Worm (Caenorhabditis elegans) whole organism, young adult: ENCODE data around the gene C04G6.4.
A peak's percentile ranks its signal among the peaks of the same experiment; 100 is the strongest.

ENCODE experiments used
- B0261.1 ChIP-seq: sonication (generic microtip); optimal IDR thresholded peaks from 2 replicates; lab custom pipeline; 2016; ENCODE audit warnings: mild to moderate bottlenecking, missing genetic modification characterization, moderate library complexity, missing compliant biosample characterization
- F10E7.11 ChIP-seq: sonication (generic microtip); optimal IDR thresholded peaks from 2 replicates; lab custom pipeline; 2017; ENCODE audit warnings: mild to moderate bottlenecking, missing genetic modification characterization, moderate library complexity, missing compliant biosample characterization
- F57A8.1 ChIP-seq: fragments of 200-800 bp; sonication (Bioruptor generic); optimal IDR thresholded peaks from 2 replicates; lab custom pipeline; 2018; ENCODE audit warnings: mild to moderate bottlenecking, missing genetic modification characterization, moderate library complexity, missing compliant biosample characterization
- F57C9.4 ChIP-seq: sonication (generic microtip); optimal IDR thresholded peaks from 2 replicates; lab custom pipeline; 2017; ENCODE audit warnings: mild to moderate bottlenecking, missing genetic modification characterization, missing compliant biosample characterization
- K12H6.12 ChIP-seq: fragments of 200-800 bp; sonication (Bioruptor generic); optimal IDR thresholded peaks from 2 replicates; lab custom pipeline; 2018; ENCODE audit warnings: mild to moderate bottlenecking, missing genetic modification characterization, missing compliant biosample characterization
- Y79H2A.3 ChIP-seq: fragments of 200-800 bp; sonication (Bioruptor generic); conservative IDR thresholded peaks from 2 replicates; pipeline ENCODE4 v1.3.6; 2022; ENCODE audit warnings: missing genetic modification reagents, missing genetic modification characterization, missing compliant biosample characterization
- Y95B8A.8 ChIP-seq: fragments of 200-800 bp; sonication (Bioruptor generic); IDR thresholded peaks from 2 replicates; pipeline ENCODE4 v1.3.6; 2022; ENCODE audit warnings: missing genetic modification reagents, missing genetic modification characterization, missing compliant biosample characterization
- attf-5 ChIP-seq: fragments of 200-800 bp; sonication (Bioruptor generic); optimal IDR thresholded peaks from 2 replicates; lab custom pipeline; 2018; ENCODE audit warnings: mild to moderate bottlenecking, missing genetic modification characterization, missing compliant biosample characterization
- cebp-1 ChIP-seq, 2 experiments: fragments of 200-800 bp in 1 of 2; sonication (Bioruptor generic) in 1 of 2; sonication (generic microtip) in 1 of 2; IDR thresholded peaks in 1 of 2; optimal IDR thresholded peaks in 1 of 2; 2 replicates each; pipeline versions ENCODE4 v1.3.6 to Lab custom; 2017 to 2022; ENCODE audit warnings: missing compliant biosample characterization in 2 of 2, missing genetic modification characterization in 2 of 2, mild to moderate bottlenecking in 1 of 2, missing genetic modification reagents in 1 of 2, moderate library complexity in 1 of 2
- cebp-2 ChIP-seq: fragments of 200-800 bp; sonication (Bioruptor generic); IDR thresholded peaks from 2 replicates; pipeline ENCODE4 v1.3.6; 2022; ENCODE audit warnings: missing genetic modification characterization, missing compliant biosample characterization
- ceh-27 ChIP-seq: fragments of 200-800 bp; sonication (Bioruptor generic); optimal IDR thresholded peaks from 2 replicates; lab custom pipeline; 2018; ENCODE audit warnings: mild to moderate bottlenecking, missing genetic modification characterization, moderate library complexity, missing compliant biosample characterization
- dpff-1 ChIP-seq: sonication (generic microtip); optimal IDR thresholded peaks from 2 replicates; lab custom pipeline; 2017; ENCODE audit warnings: mild to moderate bottlenecking, missing genetic modification characterization, missing compliant biosample characterization
- egl-44 ChIP-seq: fragments of 200-800 bp; sonication (Bioruptor generic); IDR thresholded peaks from 2 replicates; pipeline ENCODE4 v1.3.6; 2022; ENCODE audit warnings: missing genetic modification reagents, missing genetic modification characterization, missing compliant biosample characterization
- egrh-3 ChIP-seq: fragments of 200-800 bp; sonication (Bioruptor generic); IDR thresholded peaks from 2 replicates; pipeline ENCODE4 v1.3.6; 2022; ENCODE audit warnings: missing genetic modification reagents, missing genetic modification characterization, missing compliant biosample characterization
- hmg-1.2 ChIP-seq: fragments of 200-800 bp; sonication (Bioruptor generic); IDR thresholded peaks from 2 replicates; pipeline ENCODE4 v1.3.6; 2022; ENCODE audit warnings: missing genetic modification reagents, missing genetic modification characterization, missing compliant biosample characterization
- mxl-1 ChIP-seq: sonication (generic microtip); optimal IDR thresholded peaks from 2 replicates; lab custom pipeline; 2016; ENCODE audit warnings: missing genetic modification characterization, missing compliant biosample characterization
- nhr-179 ChIP-seq: sonication (generic microtip); optimal IDR thresholded peaks from 2 replicates; lab custom pipeline; 2016; ENCODE audit warnings: mild to moderate bottlenecking, missing genetic modification characterization, missing compliant biosample characterization
- nhr-80 ChIP-seq: sonication (generic microtip); optimal IDR thresholded peaks from 2 replicates; lab custom pipeline; 2016; ENCODE audit warnings: missing genetic modification characterization, missing compliant biosample characterization
- pha-4 ChIP-seq: fragments of 150-350 bp; sonication (generic microtip); optimal IDR thresholded peaks from 2 replicates; lab custom pipeline; 2014; ENCODE audit warnings: missing biosample characterization, missing genetic modification reagents, missing genetic modification characterization
- repo-1 ChIP-seq: sonication (generic microtip); optimal IDR thresholded peaks from 2 replicates; lab custom pipeline; 2017; ENCODE audit warnings: mild to moderate bottlenecking, missing genetic modification characterization, missing compliant biosample characterization
- sea-2 ChIP-seq: fragments of 200-800 bp; sonication (Bioruptor generic); IDR thresholded peaks from 2 replicates; pipeline ENCODE4 v1.3.6; 2022; ENCODE audit warnings: missing genetic modification characterization, missing compliant biosample characterization
- snpc-3.4 ChIP-seq: sonication (generic microtip); optimal IDR thresholded peaks from 2 replicates; lab custom pipeline; 2017; ENCODE audit warnings: missing genetic modification characterization, mild to moderate bottlenecking, missing compliant biosample characterization, antibody characterized with exemption, moderate library complexity, missing genotype, missing genetic modification reagents
- tlf-1 ChIP-seq: fragments of 200-800 bp; sonication (Bioruptor generic); optimal IDR thresholded peaks from 2 replicates; lab custom pipeline; 2018; ENCODE audit warnings: mild to moderate bottlenecking, missing genetic modification characterization, missing compliant biosample characterization
- xnd-1 ChIP-seq: sonication (generic microtip); optimal IDR thresholded peaks from 2 replicates; lab custom pipeline; 2016; ENCODE audit warnings: missing genotype, missing genetic modification reagents, missing genetic modification characterization, missing compliant biosample characterization
- zfh-2 ChIP-seq: fragments of 200-800 bp; sonication (Bioruptor generic); conservative IDR thresholded peaks from 2 replicates; pipeline ENCODE4 v1.3.6; 2022; ENCODE audit warnings: missing genetic modification reagents, missing genetic modification characterization, missing compliant biosample characterization
- ztf-18 ChIP-seq: sonication (generic microtip); optimal IDR thresholded peaks from 2 replicates; lab custom pipeline; 2016; ENCODE audit warnings: missing genotype, mild to moderate bottlenecking, missing genetic modification characterization, missing compliant biosample characterization
- ztf-22 ChIP-seq: fragments of 200-800 bp; sonication (Bioruptor generic); optimal IDR thresholded peaks from 2 replicates; lab custom pipeline; 2018; ENCODE audit warnings: mild to moderate bottlenecking, missing genetic modification characterization, moderate library complexity, missing compliant biosample characterization
- ztf-25 ChIP-seq: fragments of 200-800 bp; sonication (Bioruptor generic); IDR thresholded peaks from 2 replicates; pipeline ENCODE4 v1.3.6; 2022; ENCODE audit warnings: missing genetic modification reagents, missing genetic modification characterization, missing compliant biosample characterization
- ztf-28 ChIP-seq: fragments of 200-800 bp; sonication (Bioruptor generic); IDR thresholded peaks from 2 replicates; pipeline ENCODE4 v1.3.6; 2022; ENCODE audit warnings: missing genetic modification reagents, missing genetic modification characterization, missing compliant biosample characterization
- ztf-3 ChIP-seq: fragments of 200-800 bp; sonication (Bioruptor generic); optimal IDR thresholded peaks from 2 replicates; lab custom pipeline; 2018; ENCODE audit warnings: mild to moderate bottlenecking, missing genetic modification characterization, missing compliant biosample characterization

The C04G6.4 gene

ce11 chrII:5099649-5100048 is 16.4 kb upstream of the C04G6.4 start, which contains the start of gene C04G6.6:
C04G6.6 (minus strand) TSS chrII:5099749.
- TF ChIP-seq ztf-3 (no peak), egl-44 (no peak), Y95B8A.8 (GFP tag; lab: Robert Waterston, UW) (no peak)

ce11 chrII:5099034-5099433 is 15.8 kb upstream of the C04G6.4 start:
- TF ChIP-seq sea-2, result no peak
- TF ChIP-seq dpff-1 (tag; lab: Kevin White, UChicago), result no peak
- TF ChIP-seq mxl-1, result no peak
- TF ChIP-seq tlf-1, result no peak
- no peak for TF ChIP-seq snpc-3.4 (tag; lab: Kevin White, UChicago)
- TF ChIP-seq F57C9.4 (tag; lab: Kevin White, UChicago), result no peak
- no peak for TF ChIP-seq nhr-80 (tag; lab: Kevin White, UChicago)
- no peak for TF ChIP-seq xnd-1
- no peak for TF ChIP-seq ztf-22 (GFP tag; lab: Kevin White, UChicago)
- TF ChIP-seq zfh-2, result no peak
- TF ChIP-seq F10E7.11 (tag; lab: Kevin White, UChicago), result no peak

ce11 chrII:5097463-5097862 is 14.2 kb upstream of the C04G6.4 start:
- peak; percentile 92 for TF ChIP-seq egrh-3 (GFP tag; lab: Robert Waterston, UW)

ce11 chrII:5093945-5094344 is 10.7 kb upstream of the C04G6.4 start, which contains the start of gene C04G6.13:
C04G6.13 (plus strand) TSS chrII:5094245.
- no peak for TF ChIP-seq cebp-1 (GFP tag; IDR thresholded peaks at IDR 0.05; lab: Robert Waterston, UW)
- TF ChIP-seq cebp-1 (tag; optimal IDR thresholded peaks at IDR 0.05; lab: Kevin White, UChicago), result no peak
- TF ChIP-seq F57A8.1 (GFP tag; lab: Kevin White, UChicago), result no peak
- TF ChIP-seq, all 124 proteins: peak for 0

- TF ChIP-seq ztf-25 (GFP tag; lab: Robert Waterston, UW) (no peak), ceh-27 (GFP tag; lab: Kevin White, UChicago) (no peak), snpc-3.4 (tag; lab: Kevin White, UChicago) (no peak), attf-5 (GFP tag; lab: Kevin White, UChicago) (peak; percentile 56), ztf-28 (no peak), B0261.1 (no peak), Y79H2A.3 (GFP tag; lab: Robert Waterston, UW) (no peak), repo-1 (tag; lab: Kevin White, UChicago) (no peak), cebp-2 (GFP tag; lab: Robert Waterston, UW) (no peak), K12H6.12 (tag; lab: Kevin White, UChicago) (no peak), ztf-18 (tag; lab: Kevin White, UChicago) (no peak), hmg-1.2 (GFP tag; lab: Robert Waterston, UW) (peak; percentile 92; the same call in 1 of the 2 replicates), nhr-179 (tag; lab: Kevin White, UChicago) (no peak), pha-4 (tag; lab: Kevin White, UChicago) (peak; percentile 48), nhr-80 (tag; lab: Kevin White, UChicago) (peak; percentile 52), F57A8.1 (GFP tag; lab: Kevin White, UChicago) (no peak), zfh-2 (no peak)
Measured at ce11 chrII:5092362-5093281, 9.4 kb upstream of the C04G6.4 start, which contains the start of gene C04G6.2. C04G6.2 (plus strand) TSS chrII:5093231.
